Worm (Caenorhabditis elegans): ENCODE measurements around the gene K07H8.7.

K07H8.7 gene

ce11 chrIV:8286352-8286751 is 26.5 kb upstream of the K07H8.7 start, which contains the start of gene K07H8.9 (continued):
- TF ChIP-seq lsl-1 (GFP tag; optimal IDR thresholded peaks at IDR 0.05), result no peak
- TF ChIP-seq atf-7 (tag; optimal IDR thresholded peaks at IDR 0.05), result no peak
- TF ChIP-seq nfyb-1 (GFP tag; IDR thresholded peaks at IDR 0.05), result no peak
- no peak for TF ChIP-seq madf-10 (tag; optimal IDR thresholded peaks at IDR 0.05)
- TF ChIP-seq rcor-1 (GFP tag; IDR thresholded peaks at IDR 0.05), result no peak
- no peak for TF ChIP-seq ekl-4 (GFP tag; IDR thresholded peaks at IDR 0.05)
- no peak for TF ChIP-seq D2030.7 (GFP tag; IDR thresholded peaks at IDR 0.05)
- TF ChIP-seq Y79H2A.3 (GFP tag; conservative IDR thresholded peaks at IDR 0.05), result 0 out of 2 replicates have a peak, but pooled peaks have one; percentile 8
- TF ChIP-seq ccch-3 (GFP tag; optimal IDR thresholded peaks at IDR 0.05), result no peak
- no peak for TF ChIP-seq ztf-28 (GFP tag; IDR thresholded peaks at IDR 0.05)
- TF ChIP-seq mel-28 (tag; optimal IDR thresholded peaks at IDR 0.05; ENCODE audit: borderline replicate concordance), result no peak
- TF ChIP-seq nhr-179 (tag; optimal IDR thresholded peaks at IDR 0.05), result no peak
- TF ChIP-seq F22D6.2 (tag; optimal IDR thresholded peaks at IDR 0.05), result no peak
- TF ChIP-seq nfya-2 (GFP tag; IDR thresholded peaks at IDR 0.05), result no peak
- TF ChIP-seq F57A8.1 (GFP tag; optimal IDR thresholded peaks at IDR 0.05), result no peak
- no peak for TF ChIP-seq nfya-1 (tag; optimal IDR thresholded peaks at IDR 0.05; ENCODE audit: borderline replicate concordance, insufficient read depth)
- no peak for TF ChIP-seq unc-62 (GFP tag; optimal IDR thresholded peaks at IDR 0.05)
- TF ChIP-seq nhr-120 (GFP tag; IDR thresholded peaks at IDR 0.05), result no peak
- TF ChIP-seq lin-26 (GFP tag; IDR thresholded peaks at IDR 0.05), result no peak
- no peak for TF ChIP-seq ztf-3 (GFP tag; optimal IDR thresholded peaks at IDR 0.05)
- TF ChIP-seq madf-8 (GFP tag; conservative IDR thresholded peaks at IDR 0.05), result no peak
- no peak for TF ChIP-seq lin-54 (GFP tag; optimal IDR thresholded peaks at IDR 0.05)
- peak; percentile 91 for TF ChIP-seq hrde-1 (tag; optimal IDR thresholded peaks at IDR 0.05; ENCODE audit: borderline replicate concordance)
- no peak for TF ChIP-seq let-526 (GFP tag; IDR thresholded peaks at IDR 0.05)
- TF ChIP-seq B0261.1 (tag; optimal IDR thresholded peaks at IDR 0.05), result no peak
- no peak for TF ChIP-seq F10E7.11 (tag; optimal IDR thresholded peaks at IDR 0.05)
- TF ChIP-seq zim-3 (tag; optimal IDR thresholded peaks at IDR 0.05), result no peak
- TF ChIP-seq B0035.1 (tag; optimal IDR thresholded peaks at IDR 0.05), result no peak
- TF ChIP-seq snpc-1.1 (tag; optimal IDR thresholded peaks at IDR 0.05; ENCODE audit: insufficient read depth), result no peak
- no peak for TF ChIP-seq F33H1.4 (GFP tag; IDR thresholded peaks at IDR 0.05)
- TF ChIP-seq ZK185.1 (tag; optimal IDR thresholded peaks at IDR 0.05; ENCODE audit: poor library complexity, severe bottlenecking), result no peak
- no peak for TF ChIP-seq lin-35 (GFP tag; optimal IDR thresholded peaks at IDR 0.05)
- no peak for TF ChIP-seq ztf-22 (GFP tag; optimal IDR thresholded peaks at IDR 0.05)
- TF ChIP-seq C06A6.2 (GFP tag; conservative IDR thresholded peaks at IDR 0.05), result no peak
- no peak for TF ChIP-seq egl-18 (GFP tag; IDR thresholded peaks at IDR 0.05)
- no peak for TF ChIP-seq hmg-1.2 (GFP tag; IDR thresholded peaks at IDR 0.05)
- TF ChIP-seq sptf-2 (GFP tag; optimal IDR thresholded peaks at IDR 0.05), result no peak
- TF ChIP-seq B0019.2 (GFP tag; conservative IDR thresholded peaks at IDR 0.05), result no peak
- no peak for TF ChIP-seq T07F8.4 (tag; optimal IDR thresholded peaks at IDR 0.05)
- TF ChIP-seq dox-1 (GFP tag; IDR thresholded peaks at IDR 0.05), result no peak
- TF ChIP-seq ets-4 (GFP tag; optimal IDR thresholded peaks at IDR 0.05), result no peak
- TF ChIP-seq pbrm-1 (GFP tag; IDR thresholded peaks at IDR 0.05), result no peak; the same call in 1 of the 2 replicates
- no peak for TF ChIP-seq K12H6.12 (tag; optimal IDR thresholded peaks at IDR 0.05)
- no peak for TF ChIP-seq F57C9.4 (tag; optimal IDR thresholded peaks at IDR 0.05)
- TF ChIP-seq xnd-1 (tag; optimal IDR thresholded peaks at IDR 0.05), result peak; percentile 15
- no peak for TF ChIP-seq Y53G8AR.9 (GFP tag; conservative IDR thresholded peaks at IDR 0.05)
- no peak for TF ChIP-seq ama-1 (optimal IDR thresholded peaks at IDR 0.05)
- peak in 1 of 2 experiments; percentile 85 for TF ChIP-seq ama-1 (GFP tag; optimal IDR thresholded peaks at IDR 0.05)
- TF ChIP-seq ceh-79 (tag; optimal IDR thresholded peaks at IDR 0.05), result no peak

Measured in whole organism, young adult.